Worm (Caenorhabditis elegans) whole organism, young adult: ENCODE results near the gene dmsr-1.

Experiments
- F10E7.11 ChIP-seq: sonication (generic microtip); optimal IDR thresholded peaks from 2 replicates; lab custom pipeline; 2017; ENCODE audit warnings: mild to moderate bottlenecking, missing genetic modification characterization, moderate library complexity, missing compliant biosample characterization
- F22D6.2 ChIP-seq: sonication (generic microtip); optimal IDR thresholded peaks from 2 replicates; lab custom pipeline; 2016; ENCODE audit warnings: mild to moderate bottlenecking, missing genetic modification characterization, missing compliant biosample characterization
- F23B12.7 ChIP-seq: sonication (generic microtip); optimal IDR thresholded peaks from 2 replicates; lab custom pipeline; 2017; ENCODE audit warnings: missing genetic modification characterization, mild to moderate bottlenecking, missing compliant biosample characterization, antibody characterized with exemption, moderate library complexity; ENCODE audit not compliant: insufficient read depth
- F39B2.1 ChIP-seq: fragments of 200-800 bp; sonication (Bioruptor generic); IDR thresholded peaks from 2 replicates; pipeline ENCODE4 v1.3.6; 2022; ENCODE audit warnings: missing genetic modification reagents, missing genetic modification characterization, missing compliant biosample characterization
- K12H6.12 ChIP-seq: fragments of 200-800 bp; sonication (Bioruptor generic); optimal IDR thresholded peaks from 2 replicates; lab custom pipeline; 2018; ENCODE audit warnings: mild to moderate bottlenecking, missing genetic modification characterization, missing compliant biosample characterization
- T07F8.4 ChIP-seq: sonication (generic microtip); optimal IDR thresholded peaks from 2 replicates; lab custom pipeline; 2016; ENCODE audit warnings: mild to moderate bottlenecking, missing genetic modification characterization, moderate library complexity, missing compliant biosample characterization
- Y67H2A.10 ChIP-seq: fragments of 200-800 bp; sonication (Bioruptor generic); conservative IDR thresholded peaks from 2 replicates; pipeline ENCODE4 v1.3.6; 2022; ENCODE audit warnings: missing genetic modification reagents, missing genetic modification characterization, missing compliant biosample characterization
- Y95B8A.8 ChIP-seq: fragments of 200-800 bp; sonication (Bioruptor generic); IDR thresholded peaks from 2 replicates; pipeline ENCODE4 v1.3.6; 2022; ENCODE audit warnings: missing genetic modification reagents, missing genetic modification characterization, missing compliant biosample characterization
- akir-1 ChIP-seq: fragments of 200-800 bp; sonication (Bioruptor generic); optimal IDR thresholded peaks from 2 replicates; lab custom pipeline; 2018; ENCODE audit warnings: mild to moderate bottlenecking, missing genetic modification characterization, moderate library complexity, missing compliant biosample characterization
- atf-7 ChIP-seq: sonication (generic microtip); optimal IDR thresholded peaks from 2 replicates; lab custom pipeline; 2017; ENCODE audit warnings: mild to moderate bottlenecking, missing genetic modification characterization, missing compliant biosample characterization
- attf-5 ChIP-seq: fragments of 200-800 bp; sonication (Bioruptor generic); optimal IDR thresholded peaks from 2 replicates; lab custom pipeline; 2018; ENCODE audit warnings: mild to moderate bottlenecking, missing genetic modification characterization, missing compliant biosample characterization
- cebp-1 ChIP-seq, 2 experiments: fragments of 200-800 bp in 1 of 2; sonication (Bioruptor generic) in 1 of 2; sonication (generic microtip) in 1 of 2; IDR thresholded peaks in 1 of 2; optimal IDR thresholded peaks in 1 of 2; 2 replicates each; pipeline versions ENCODE4 v1.3.6 to Lab custom; 2017 to 2022; ENCODE audit warnings: missing compliant biosample characterization in 2 of 2, missing genetic modification characterization in 2 of 2, mild to moderate bottlenecking in 1 of 2, missing genetic modification reagents in 1 of 2, moderate library complexity in 1 of 2
- ceh-27 ChIP-seq: fragments of 200-800 bp; sonication (Bioruptor generic); optimal IDR thresholded peaks from 2 replicates; lab custom pipeline; 2018; ENCODE audit warnings: mild to moderate bottlenecking, missing genetic modification characterization, moderate library complexity, missing compliant biosample characterization
- chd-7 ChIP-seq: sonication (generic microtip); optimal IDR thresholded peaks from 2 replicates; lab custom pipeline; 2016; ENCODE audit warnings: mild to moderate bottlenecking, missing genetic modification characterization, moderate library complexity, missing compliant biosample characterization
- egl-18 ChIP-seq: fragments of 200-800 bp; sonication (Bioruptor generic); IDR thresholded peaks from 2 replicates; pipeline ENCODE4 v1.3.6; 2022; ENCODE audit warnings: missing genetic modification reagents, missing genetic modification characterization, missing compliant biosample characterization
- ets-4 ChIP-seq: fragments of 200-800 bp; sonication (Bioruptor generic); optimal IDR thresholded peaks from 2 replicates; lab custom pipeline; 2018; ENCODE audit warnings: mild to moderate bottlenecking, missing genetic modification characterization, missing compliant biosample characterization
- fkh-3 ChIP-seq: sonication (generic microtip); optimal IDR thresholded peaks from 2 replicates; lab custom pipeline; 2016; ENCODE audit warnings: mild to moderate bottlenecking, missing genetic modification characterization, missing compliant biosample characterization
- him-1 ChIP-seq: sonication (generic microtip); optimal IDR thresholded peaks from 2 replicates; lab custom pipeline; 2016; ENCODE audit warnings: missing genotype, missing genetic modification reagents, missing genetic modification characterization, missing compliant biosample characterization
- hmg-1.2 ChIP-seq: fragments of 200-800 bp; sonication (Bioruptor generic); IDR thresholded peaks from 2 replicates; pipeline ENCODE4 v1.3.6; 2022; ENCODE audit warnings: missing genetic modification reagents, missing genetic modification characterization, missing compliant biosample characterization
- hrde-1 ChIP-seq: sonication (generic microtip); optimal IDR thresholded peaks from 2 replicates; lab custom pipeline; 2016; ENCODE audit warnings: missing genetic modification characterization, mild to moderate bottlenecking, missing compliant biosample characterization, moderate library complexity, missing genotype, missing genetic modification reagents, borderline replicate concordance
- hsf-1 ChIP-seq: fragments of 200-800 bp; sonication (Bioruptor generic); IDR thresholded peaks from 2 replicates; pipeline ENCODE4 v1.3.6; 2022; ENCODE audit warnings: missing genetic modification reagents, missing genetic modification characterization, missing compliant biosample characterization
- lin-40 ChIP-seq: sonication (generic microtip); optimal IDR thresholded peaks from 2 replicates; lab custom pipeline; 2016; ENCODE audit warnings: missing genetic modification characterization, mild to moderate bottlenecking, missing compliant biosample characterization, missing genotype, missing genetic modification reagents
- lsy-27 ChIP-seq: sonication (generic microtip); optimal IDR thresholded peaks from 2 replicates; lab custom pipeline; 2017; ENCODE audit warnings: missing genetic modification characterization, mild to moderate bottlenecking, missing compliant biosample characterization, antibody characterized with exemption, missing genotype, borderline replicate concordance; ENCODE audit not compliant: insufficient read depth
- madf-3 ChIP-seq: fragments of 200-800 bp; sonication (Bioruptor generic); IDR thresholded peaks from 2 replicates; pipeline ENCODE4 v1.3.6; 2022; ENCODE audit warnings: missing genetic modification reagents, missing genetic modification characterization, missing compliant biosample characterization
- madf-6 ChIP-seq: fragments of 200-800 bp; sonication (Bioruptor generic); IDR thresholded peaks from 2 replicates; pipeline ENCODE4 v1.3.6; 2022; ENCODE audit warnings: missing genetic modification reagents, missing genetic modification characterization, missing compliant biosample characterization
- mel-28 ChIP-seq: sonication (generic microtip); optimal IDR thresholded peaks from 2 replicates; lab custom pipeline; 2016; ENCODE audit warnings: borderline replicate concordance, mild to moderate bottlenecking, missing genetic modification characterization, missing compliant biosample characterization
- mxl-1 ChIP-seq: sonication (generic microtip); optimal IDR thresholded peaks from 2 replicates; lab custom pipeline; 2016; ENCODE audit warnings: missing genetic modification characterization, missing compliant biosample characterization
- nfya-2 ChIP-seq: fragments of 200-800 bp; sonication (Bioruptor generic); IDR thresholded peaks from 2 replicates; pipeline ENCODE4 v1.3.6; 2022; ENCODE audit warnings: missing genetic modification reagents, missing genetic modification characterization, missing compliant biosample characterization
- nhr-80 ChIP-seq: sonication (generic microtip); optimal IDR thresholded peaks from 2 replicates; lab custom pipeline; 2016; ENCODE audit warnings: missing genetic modification characterization, missing compliant biosample characterization
- rec-8 ChIP-seq, 2 experiments: sonication (generic microtip); optimal IDR thresholded peaks; 2 replicates each; lab custom pipeline; 2016; ENCODE audit warnings: mild to moderate bottlenecking in 2 of 2, missing genetic modification characterization in 2 of 2, missing genetic modification reagents in 2 of 2, missing genotype in 2 of 2, missing biosample characterization in 1 of 2, missing compliant biosample characterization in 1 of 2, moderate library complexity in 1 of 2
- sea-2 ChIP-seq: fragments of 200-800 bp; sonication (Bioruptor generic); IDR thresholded peaks from 2 replicates; pipeline ENCODE4 v1.3.6; 2022; ENCODE audit warnings: missing genetic modification characterization, missing compliant biosample characterization
- snpc-1.3 ChIP-seq: sonication (generic microtip); optimal IDR thresholded peaks from 2 replicates; lab custom pipeline; 2017; ENCODE audit warnings: missing genetic modification characterization, mild to moderate bottlenecking, missing compliant biosample characterization, antibody characterized with exemption, moderate library complexity, missing genotype, missing genetic modification reagents; ENCODE audit not compliant: insufficient read depth
- tbp1 ChIP-seq: fragments of 200-800 bp; sonication (Bioruptor generic); optimal IDR thresholded peaks from 2 replicates; lab custom pipeline; 2018; ENCODE audit warnings: mild to moderate bottlenecking, missing genetic modification characterization, missing compliant biosample characterization
- unc-130 ChIP-seq: sonication (generic microtip); optimal IDR thresholded peaks from 2 replicates; lab custom pipeline; 2016; ENCODE audit warnings: missing genetic modification reagents, missing genetic modification characterization, missing compliant biosample characterization
- unc-62 ChIP-seq: fragments of 150-350 bp; optimal IDR thresholded peaks from 2 replicates; lab custom pipeline; 2014; ENCODE audit warnings: missing biosample characterization, missing genetic modification reagents, missing genetic modification characterization
- xnd-1 ChIP-seq: sonication (generic microtip); optimal IDR thresholded peaks from 2 replicates; lab custom pipeline; 2016; ENCODE audit warnings: missing genotype, missing genetic modification reagents, missing genetic modification characterization, missing compliant biosample characterization
- ztf-18 ChIP-seq: sonication (generic microtip); optimal IDR thresholded peaks from 2 replicates; lab custom pipeline; 2016; ENCODE audit warnings: missing genotype, mild to moderate bottlenecking, missing genetic modification characterization, missing compliant biosample characterization
- ztf-22 ChIP-seq: fragments of 200-800 bp; sonication (Bioruptor generic); optimal IDR thresholded peaks from 2 replicates; lab custom pipeline; 2018; ENCODE audit warnings: mild to moderate bottlenecking, missing genetic modification characterization, moderate library complexity, missing compliant biosample characterization
- ztf-26 ChIP-seq: sonication (generic microtip); optimal IDR thresholded peaks from 2 replicates; lab custom pipeline; 2017; ENCODE audit warnings: missing genetic modification characterization, missing compliant biosample characterization
- ztf-28 ChIP-seq: fragments of 200-800 bp; sonication (Bioruptor generic); IDR thresholded peaks from 2 replicates; pipeline ENCODE4 v1.3.6; 2022; ENCODE audit warnings: missing genetic modification reagents, missing genetic modification characterization, missing compliant biosample characterization

The dmsr-1 gene

ce11 chrV:11450257-11450656 is 11.7 kb downstream of the dmsr-1 start, which contains the start of gene col-156:
col-156 (minus strand) TSS chrV:11450357.
- TF ChIP-seq Y67H2A.10: no peak
- TF ChIP-seq egl-18 (GFP tag; lab: Robert Waterston, UW): no peak
- no peak for TF ChIP-seq snpc-1.3
- no peak for TF ChIP-seq F22D6.2 (tag; lab: Kevin White, UChicago)
- TF ChIP-seq F23B12.7 (tag; lab: Kevin White, UChicago): no peak
- TF ChIP-seq attf-5: no peak
- no peak for TF ChIP-seq fkh-3
- TF ChIP-seq hrde-1: no peak
- TF ChIP-seq atf-7 (tag; lab: Kevin White, UChicago): no peak
- no peak for TF ChIP-seq akir-1 (GFP tag; lab: Kevin White, UChicago)
- no peak for TF ChIP-seq rec-8 (tag; optimal IDR thresholded peaks at IDR 0.05; lab: Kevin White, UChicago)
- TF ChIP-seq ceh-27 (GFP tag; lab: Kevin White, UChicago): no peak
- TF ChIP-seq ztf-22 (GFP tag; lab: Kevin White, UChicago): no peak
- no peak for TF ChIP-seq lin-40
- TF ChIP-seq cebp-1 (GFP tag; IDR thresholded peaks at IDR 0.05; lab: Robert Waterston, UW): no peak
- no peak for TF ChIP-seq cebp-1 (tag; optimal IDR thresholded peaks at IDR 0.05; lab: Kevin White, UChicago)
- TF ChIP-seq, all 124 proteins: peak for 0

- TF ChIP-seq chd-7 (tag; lab: Kevin White, UChicago): no peak
- no peak for TF ChIP-seq him-1
- TF ChIP-seq nhr-80 (tag; lab: Kevin White, UChicago): no peak
- TF ChIP-seq hsf-1 (GFP tag; lab: Robert Waterston, UW): no peak
These were observed 16.4 kb downstream of the dmsr-1 start for ce11 chrV:11454917-11455316.

ce11 chrV:11459255-11459654 is 20.7 kb downstream of the dmsr-1 start, which contains the start of gene T11F9.1:
T11F9.1 (plus strand) TSS chrV:11459555.
- TF ChIP-seq F39B2.1 (GFP tag; lab: Robert Waterston, UW) (no peak), lsy-27 (no peak), ceh-27 (GFP tag; lab: Kevin White, UChicago) (no peak), unc-130 (GFP tag; lab: Kevin White, UChicago) (no peak), sea-2 (GFP tag; lab: Robert Waterston, UW) (no peak), mel-28 (tag; lab: Kevin White, UChicago) (no peak), hmg-1.2 (no peak), ztf-26 (tag; lab: Kevin White, UChicago) (no peak), Y95B8A.8 (GFP tag; lab: Robert Waterston, UW) (no peak), xnd-1 (tag; lab: Kevin White, UChicago) (no peak), F10E7.11 (tag; lab: Kevin White, UChicago) (no peak), nfya-2 (GFP tag; lab: Robert Waterston, UW) (no peak), ets-4 (no peak), unc-62 (GFP tag; lab: Kevin White, UChicago) (no peak), madf-3 (GFP tag; lab: Robert Waterston, UW) (no peak), hsf-1 (GFP tag; lab: Robert Waterston, UW) (no peak), snpc-1.3 (no peak), akir-1 (GFP tag; lab: Kevin White, UChicago) (no peak)

- TF ChIP-seq ztf-28 (GFP tag; lab: Robert Waterston, UW) (no peak), K12H6.12 (tag; lab: Kevin White, UChicago) (no peak), tbp1 (GFP tag; lab: Kevin White, UChicago) (no peak), F23B12.7 (tag; lab: Kevin White, UChicago) (no peak), mxl-1 (tag; lab: Kevin White, UChicago) (no peak), madf-6 (no peak), T07F8.4 (tag; lab: Kevin White, UChicago) (no peak), ztf-18 (tag; lab: Kevin White, UChicago) (no peak), Y95B8A.8 (GFP tag; lab: Robert Waterston, UW) (no peak)
- TF ChIP-seq, all 124 proteins: peak for 0
These were observed 24.4 kb downstream of the dmsr-1 start, which contains the start of gene zipt-16 for ce11 chrV:11462963-11463453. zipt-16 (plus strand) TSS chrV:11463013.
